Worm (Caenorhabditis elegans) whole organism, mixed stage, embryonic: ENCODE data around the gene F10E7.1.

Source experiments
- M03D4.4 ChIP-seq: sonication (generic microtip); optimal IDR thresholded peaks from 2 replicates; lab custom pipeline; 2017; ENCODE audit warnings: mild to moderate bottlenecking, missing genetic modification characterization, missing compliant biosample characterization
- bed-3 ChIP-seq: fragments of 200-800 bp; sonication (Bioruptor generic); optimal IDR thresholded peaks from 3 replicates; lab custom pipeline; 2018; ENCODE audit warnings: mild to moderate bottlenecking, missing genetic modification characterization, moderate library complexity, missing compliant biosample characterization
- blmp-1 ChIP-seq: fragments of 150-350 bp; optimal IDR thresholded peaks from 2 replicates; lab custom pipeline; 2014; ENCODE audit warnings: missing biosample characterization, missing genetic modification characterization
- ceh-43 ChIP-seq: fragments of 200-800 bp; sonication (Bioruptor generic); optimal IDR thresholded peaks from 2 replicates; lab custom pipeline; 2018; ENCODE audit warnings: mild to moderate bottlenecking, missing genetic modification characterization, moderate library complexity, missing compliant biosample characterization
- ceh-83 ChIP-seq: fragments of 200-800 bp; sonication (Bioruptor generic); optimal IDR thresholded peaks from 2 replicates; lab custom pipeline; 2018; ENCODE audit warnings: mild to moderate bottlenecking, missing genetic modification characterization, missing compliant biosample characterization
- ces-1 ChIP-seq: fragments of 150-350 bp; optimal IDR thresholded peaks from 2 replicates; lab custom pipeline; 2014; ENCODE audit warnings: missing biosample characterization, missing genetic modification reagents, missing genetic modification characterization
- drap-1 ChIP-seq: fragments of 200-800 bp; sonication (Bioruptor generic); optimal IDR thresholded peaks from 3 replicates; lab custom pipeline; 2018; ENCODE audit warnings: mild to moderate bottlenecking, missing genetic modification characterization, missing compliant biosample characterization
- elt-1 ChIP-seq: sonication (generic microtip); optimal IDR thresholded peaks from 2 replicates; lab custom pipeline; 2017; ENCODE audit warnings: missing genetic modification characterization, mild to moderate bottlenecking, missing compliant biosample characterization, antibody characterized with exemption, moderate library complexity, borderline replicate concordance; ENCODE audit not compliant: insufficient read depth
- flh-1 ChIP-seq: fragments of 200-800 bp; sonication (Bioruptor generic); optimal IDR thresholded peaks from 2 replicates; lab custom pipeline; 2018; ENCODE audit warnings: mild to moderate bottlenecking, missing genetic modification characterization, moderate library complexity, missing compliant biosample characterization
- hlh-1 ChIP-seq: fragments of 150-350 bp; optimal IDR thresholded peaks from 2 replicates; lab custom pipeline; 2014; ENCODE audit warnings: missing biosample characterization, missing genetic modification reagents, missing genetic modification characterization
- lsy-2 ChIP-seq: fragments of 150-350 bp; optimal IDR thresholded peaks from 2 replicates; lab custom pipeline; 2014; ENCODE audit warnings: missing biosample characterization, missing genetic modification characterization
- mab-5 ChIP-seq: fragments of 150-350 bp; optimal IDR thresholded peaks from 2 replicates; lab custom pipeline; 2014; ENCODE audit warnings: missing biosample characterization, missing genetic modification characterization
- mls-2 ChIP-seq: sonication (generic microtip); optimal IDR thresholded peaks from 2 replicates; lab custom pipeline; 2016; ENCODE audit warnings: mild to moderate bottlenecking, missing genetic modification characterization, moderate library complexity, missing compliant biosample characterization
- nhr-237 ChIP-seq: fragments of 150-350 bp; optimal IDR thresholded peaks from 2 replicates; lab custom pipeline; 2014; ENCODE audit warnings: missing biosample characterization, missing genetic modification characterization
- nhr-76 ChIP-seq: sonication (generic microtip); optimal IDR thresholded peaks from 2 replicates; lab custom pipeline; 2017; ENCODE audit warnings: missing biosample characterization, missing genetic modification characterization
- pha-4 ChIP-seq: fragments of 150-350 bp; optimal IDR thresholded peaks from 2 replicates; lab custom pipeline; 2018; ENCODE audit warnings: missing biosample characterization, missing genetic modification reagents, missing genetic modification characterization
- sem-2 ChIP-seq: fragments of 200-800 bp; sonication (Bioruptor generic); optimal IDR thresholded peaks from 2 replicates; lab custom pipeline; 2018; ENCODE audit warnings: mild to moderate bottlenecking, missing genetic modification characterization, missing compliant biosample characterization
- snpc-4 ChIP-seq: fragments of 150-350 bp; optimal IDR thresholded peaks from 2 replicates; lab custom pipeline; 2014; ENCODE audit warnings: missing biosample characterization, missing genetic modification characterization
- sptf-1 ChIP-seq: sonication (generic microtip); optimal IDR thresholded peaks from 2 replicates; lab custom pipeline; 2017; ENCODE audit warnings: mild to moderate bottlenecking, missing genetic modification characterization, moderate library complexity, missing compliant biosample characterization
- tbx-8 ChIP-seq: fragments of 200-800 bp; sonication (Bioruptor generic); optimal IDR thresholded peaks from 2 replicates; lab custom pipeline; 2018; ENCODE audit warnings: mild to moderate bottlenecking, missing genetic modification characterization, moderate library complexity, missing compliant biosample characterization
- unc-120 ChIP-seq: sonication (generic microtip); optimal IDR thresholded peaks from 2 replicates; lab custom pipeline; 2017; ENCODE audit warnings: missing genetic modification characterization, missing compliant biosample characterization; ENCODE audit not compliant: poor library complexity, severe bottlenecking
- unc-39 ChIP-seq: fragments of 150-350 bp; optimal IDR thresholded peaks from 2 replicates; lab custom pipeline; 2014; ENCODE audit warnings: missing biosample characterization, missing genetic modification characterization
- unc-62 ChIP-seq: fragments of 150-350 bp; optimal IDR thresholded peaks from 2 replicates; lab custom pipeline; 2014; ENCODE audit warnings: missing biosample characterization, missing genetic modification reagents, missing genetic modification characterization
- zip-8 ChIP-seq: fragments of 150-350 bp; optimal IDR thresholded peaks from 2 replicates; lab custom pipeline; 2014; ENCODE audit warnings: missing biosample characterization, missing genetic modification characterization
- ztf-11 ChIP-seq: fragments of 150-350 bp; optimal IDR thresholded peaks from 2 replicates; lab custom pipeline; 2014; ENCODE audit warnings: missing biosample characterization, missing genetic modification characterization

F10E7.1 gene

DNA sequence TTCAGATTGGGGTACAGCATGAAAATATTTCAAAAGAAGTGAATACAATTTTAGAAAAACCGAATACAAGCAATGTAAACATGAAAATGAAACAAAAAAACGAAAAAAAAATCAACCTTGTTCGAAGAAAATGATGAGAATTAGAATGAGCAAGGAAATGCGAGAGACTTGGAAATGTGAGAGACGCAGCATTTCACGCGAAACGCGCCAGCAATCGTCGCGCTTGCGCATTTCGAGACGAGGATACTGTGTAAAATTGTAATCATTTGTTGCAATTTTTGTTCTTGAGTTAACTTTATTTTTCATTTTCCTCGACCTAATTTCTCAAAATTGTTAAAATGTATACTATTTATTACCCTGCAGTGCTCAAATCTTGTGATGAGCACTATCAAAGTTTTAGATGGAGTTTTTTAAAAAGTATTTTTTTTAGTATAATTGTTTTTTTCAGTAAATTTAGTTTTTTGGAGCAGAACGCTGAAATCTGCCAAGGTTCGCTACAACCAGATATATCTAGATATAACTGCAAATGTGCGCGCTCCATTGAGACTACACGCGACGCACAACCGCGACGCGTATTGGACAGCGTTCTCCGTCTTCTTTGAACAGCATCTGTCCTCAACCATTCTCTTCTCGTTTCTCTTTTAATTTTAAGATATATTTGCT, 25.5 kb downstream of the F10E7.1 start, which contains the start of gene fust-1 (continued):
- peak; percentile 82 for TF ChIP-seq mls-2 (tag; lab: Kevin White, UChicago)

DNA sequence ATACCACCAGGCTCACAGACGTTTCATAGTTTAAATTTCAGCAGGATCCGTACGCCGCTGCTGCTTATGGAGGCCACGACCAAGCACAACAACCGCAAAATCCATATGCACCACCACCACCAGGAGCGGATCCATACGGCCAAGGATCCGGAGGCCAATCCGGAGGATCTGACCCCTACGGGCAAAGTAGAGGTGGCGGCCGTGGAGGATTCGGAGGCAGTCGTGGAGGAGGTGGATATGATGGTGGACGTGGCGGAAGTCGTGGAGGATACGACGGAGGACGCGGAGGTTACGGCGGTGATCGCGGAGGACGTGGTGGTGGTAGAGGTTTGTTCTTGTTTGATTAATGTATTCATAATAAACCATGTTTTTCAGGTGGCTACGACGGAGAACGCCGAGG, 26.5 kb downstream of the F10E7.1 start:
- peak; percentile 1 for TF ChIP-seq sptf-1 (tag; lab: Kevin White, UChicago)

DNA sequence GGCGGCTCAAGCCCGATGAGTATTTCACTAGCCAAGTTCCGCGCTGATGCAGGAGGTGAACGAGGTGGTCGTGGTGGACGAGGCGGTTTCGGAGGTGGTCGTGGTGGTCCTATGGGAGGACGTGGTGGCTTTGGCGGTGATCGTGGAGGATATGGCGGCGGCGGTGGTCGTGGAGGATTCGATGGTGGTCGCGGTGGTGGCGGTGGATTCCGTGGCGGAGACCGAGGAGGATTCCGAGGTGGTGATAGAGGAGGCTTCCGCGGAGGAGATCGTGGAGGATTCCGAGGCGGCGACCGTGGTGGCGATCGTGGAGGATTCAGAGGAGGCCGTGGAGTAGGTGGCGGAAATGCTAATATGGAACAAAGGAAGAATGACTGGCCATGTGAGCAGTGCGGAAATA, 28.2 kb downstream of the F10E7.1 start:
- no peak for TF ChIP-seq ces-1 (GFP tag; lab: Kevin White, UChicago)
- TF ChIP-seq ceh-83 (GFP tag; lab: Kevin White, UChicago): no peak
- TF ChIP-seq snpc-4 (tag; lab: Kevin White, UChicago): no peak
- no peak for TF ChIP-seq mab-5 (tag; lab: Kevin White, UChicago)
- no peak for TF ChIP-seq ceh-43
- TF ChIP-seq drap-1 (GFP tag; lab: Kevin White, UChicago): no peak
- TF ChIP-seq lsy-2: no peak
- TF ChIP-seq M03D4.4 (tag; lab: Kevin White, UChicago): no peak
- no peak for TF ChIP-seq nhr-237 (tag; lab: Kevin White, UChicago)
- TF ChIP-seq nhr-76 (tag; lab: Kevin White, UChicago): no peak
- TF ChIP-seq zip-8: no peak
- TF ChIP-seq ztf-11 (tag; lab: Kevin White, UChicago): no peak
- no peak for TF ChIP-seq tbx-8
- TF ChIP-seq sptf-1 (tag; lab: Kevin White, UChicago): no peak
- no peak for TF ChIP-seq sem-2 (GFP tag; lab: Kevin White, UChicago)
- no peak for TF ChIP-seq bed-3 (GFP tag; lab: Kevin White, UChicago)

DNA sequence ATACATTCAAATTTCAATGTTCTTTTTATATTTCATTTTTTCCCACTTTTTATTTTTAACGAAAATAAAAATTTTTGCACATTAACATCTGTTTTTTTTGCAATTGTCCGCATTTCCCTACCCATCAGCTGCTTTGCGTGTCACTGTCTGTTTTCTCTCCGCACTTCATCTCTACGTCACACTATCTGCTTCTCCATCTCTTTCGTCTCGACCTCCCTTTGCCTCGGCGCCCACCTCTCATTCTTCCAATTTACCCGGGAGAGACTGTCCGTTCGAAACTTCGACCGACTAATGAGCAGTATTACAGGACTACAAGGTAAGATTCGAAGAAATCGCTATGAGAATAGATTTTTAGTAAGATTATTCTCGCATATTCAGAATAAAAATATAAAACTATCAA, 28.8 kb downstream of the F10E7.1 start, which contains the start of gene C27H5.2:
TSS of gene C27H5.2 (plus strand) at position 190 of the 400 bp plus-strand sequence.
- no peak for TF ChIP-seq bed-3 (GFP tag; lab: Kevin White, UChicago)
- peak; percentile 31 for TF ChIP-seq hlh-1 (tag; lab: Kevin White, UChicago)

DNA sequence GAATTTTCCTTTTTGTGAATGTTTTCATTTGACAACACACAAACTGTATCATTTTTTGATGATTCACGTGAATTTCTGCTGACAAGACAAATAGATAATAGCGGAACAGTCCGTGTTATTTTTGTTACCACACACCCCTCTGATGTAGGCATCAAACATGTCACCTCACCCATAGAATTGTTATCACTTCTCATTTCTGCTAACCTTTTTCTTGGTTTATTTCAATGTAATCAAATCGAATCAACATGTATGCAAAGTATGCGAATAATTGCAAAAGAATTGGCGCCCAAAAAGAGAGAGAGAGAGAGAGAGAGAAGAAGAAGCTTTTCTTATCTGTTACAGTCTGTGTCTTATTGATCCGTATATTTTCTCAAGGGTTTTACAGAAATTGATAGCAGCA, 30.9 kb downstream of the F10E7.1 start:
- no peak for TF ChIP-seq unc-62 (GFP tag; lab: Kevin White, UChicago)
- no peak for TF ChIP-seq ceh-43
- TF ChIP-seq ces-1 (GFP tag; lab: Kevin White, UChicago): no peak
- TF ChIP-seq unc-120 (tag; lab: Kevin White, UChicago): no peak
- no peak for TF ChIP-seq ztf-11 (tag; lab: Kevin White, UChicago)
- TF ChIP-seq hlh-1 (tag; lab: Kevin White, UChicago): no peak
- TF ChIP-seq drap-1 (GFP tag; lab: Kevin White, UChicago): no peak
- TF ChIP-seq blmp-1 (tag; lab: Kevin White, UChicago): no peak

DNA sequence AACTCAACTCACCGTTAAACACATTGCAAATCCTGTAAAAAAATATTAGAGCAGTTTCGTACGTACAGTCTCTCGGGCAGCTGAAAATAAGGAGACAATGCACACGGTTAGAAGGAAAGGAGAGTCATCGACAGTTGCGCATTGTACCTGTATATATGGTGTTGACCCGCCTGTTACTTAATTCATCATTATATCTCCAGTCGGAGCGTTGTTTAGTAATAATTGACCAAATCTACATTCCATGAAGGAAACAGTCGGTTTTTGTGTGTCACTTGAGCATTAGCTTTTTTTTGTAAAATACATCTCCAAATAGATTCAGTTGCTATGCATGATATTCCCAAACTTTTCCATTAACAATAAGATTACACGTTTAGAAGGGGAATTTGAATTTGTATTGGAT, 35.0 kb downstream of the F10E7.1 start, which contains the start of gene C27H5.12:
TSS of gene C27H5.12 (minus strand) at position 101 of the 400 bp plus-strand sequence.
- TF ChIP-seq elt-1 (tag; lab: Kevin White, UChicago) (no peak), ztf-11 (tag; lab: Kevin White, UChicago) (no peak)
- TF ChIP-seq, all 35 proteins: peak for 0

DNA sequence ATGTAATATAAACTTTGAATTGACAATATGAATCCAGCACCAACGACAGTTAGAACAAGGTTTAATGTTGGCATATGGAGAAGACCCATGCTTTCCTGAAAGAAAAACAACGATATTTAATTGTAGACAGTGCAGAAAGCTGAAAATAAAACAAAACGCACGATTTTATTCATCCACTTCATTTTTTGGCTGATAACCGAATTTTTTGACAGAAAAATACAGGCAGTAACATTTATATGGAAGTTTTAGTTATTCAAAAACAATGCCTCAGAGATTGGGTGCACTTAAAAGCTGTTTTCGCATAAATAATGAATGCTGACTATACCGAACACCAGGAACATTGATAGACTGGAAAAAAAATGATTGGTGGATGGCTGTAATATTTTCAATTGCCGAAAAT, 39.2 kb downstream of the F10E7.1 start, which contains the start of gene mfsd-13.2:
TSS of gene mfsd-13.2 (minus strand) at position 101 of the 400 bp plus-strand sequence.
- TF ChIP-seq pha-4 (no peak), nhr-76 (tag; lab: Kevin White, UChicago) (no peak), bed-3 (GFP tag; lab: Kevin White, UChicago) (no peak), nhr-237 (tag; lab: Kevin White, UChicago) (no peak), flh-1 (GFP tag; lab: Kevin White, UChicago) (no peak), ces-1 (GFP tag; lab: Kevin White, UChicago) (no peak), unc-39 (tag; lab: Kevin White, UChicago) (no peak), ztf-11 (tag; lab: Kevin White, UChicago) (no peak), ceh-43 (no peak), mab-5 (tag; lab: Kevin White, UChicago) (no peak), unc-62 (GFP tag; lab: Kevin White, UChicago) (no peak)
